Worm (Caenorhabditis elegans): Measurements from ENCODE around the gene C29E4.10.

DNA sequence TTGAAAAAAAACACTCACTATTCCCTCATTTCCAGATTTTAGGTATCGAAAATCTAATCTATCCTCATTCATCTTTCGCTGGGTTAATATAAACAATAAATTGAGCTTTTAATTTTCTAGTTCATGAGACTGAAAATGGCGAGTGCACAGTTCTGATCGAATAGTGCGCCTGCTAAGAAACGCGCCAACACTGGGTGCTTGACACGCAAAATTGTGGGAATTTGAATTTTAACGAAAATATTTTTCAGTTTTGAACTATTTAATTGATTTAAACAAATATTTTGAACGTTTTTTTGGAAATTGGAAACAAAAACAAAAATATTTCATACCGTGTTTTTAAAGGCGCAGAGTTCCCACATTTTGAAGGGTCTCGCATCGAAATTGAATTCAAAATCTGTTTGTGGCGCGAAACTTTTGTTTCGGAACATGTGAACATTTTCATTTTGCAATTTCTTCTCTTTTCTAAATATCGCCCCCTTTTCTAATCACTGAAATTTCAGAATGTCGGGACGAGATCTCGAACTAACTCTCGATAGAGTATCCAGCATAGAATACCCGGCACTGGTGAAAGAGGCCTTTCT, 9.0 kb upstream of the C29E4.10 start, which contains the start of the genes C29E4.13 and npp-15:
- TF ChIP-seq ztf-11 (tag; optimal IDR thresholded peaks at IDR 0.05), result no peak
- TF ChIP-seq nhr-12 (tag; optimal IDR thresholded peaks at IDR 0.05), result no peak
- TF ChIP-seq unc-62 (GFP tag; optimal IDR thresholded peaks at IDR 0.05), result no peak
- no peak for TF ChIP-seq lin-32 (GFP tag; optimal IDR thresholded peaks at IDR 0.05)
- TF ChIP-seq sem-2 (GFP tag; optimal IDR thresholded peaks at IDR 0.05), result no peak
- TF ChIP-seq elt-3 (tag; optimal IDR thresholded peaks at IDR 0.05), result no peak
- TF ChIP-seq unc-120 (tag; optimal IDR thresholded peaks at IDR 0.05; ENCODE audit: poor library complexity, severe bottlenecking), result no peak
- no peak for TF ChIP-seq snpc-4 (tag; optimal IDR thresholded peaks at IDR 0.05)
- no peak for TF ChIP-seq pha-4 (tag; optimal IDR thresholded peaks at IDR 0.05)

All from whole organism, mixed stage, embryonic.